Fruit fly (Drosophila melanogaster): ENCODE results near the gene tHMG1.

Gene tHMG1

dm6 chr3R:22515384-22515783, 23.8 kb downstream of the tHMG1 start:
- TF ChIP-seq CG3919 (GFP tag; optimal IDR thresholded peaks at IDR 0.05) (peak; percentile 1), fd59A (GFP tag; optimal IDR thresholded peaks at IDR 0.05) (no peak), CG8319 (GFP tag; optimal IDR thresholded peaks at IDR 0.05) (no peak), CG1621 (tag; optimal IDR thresholded peaks at IDR 0.05) (no peak), Ets96B (tag; optimal IDR thresholded peaks at IDR 0.05) (no peak), fkh (GFP tag; optimal IDR thresholded peaks at IDR 0.05) (no peak), Met (GFP tag; optimal IDR thresholded peaks at IDR 0.05) (no peak), Sox14 (GFP tag; optimal IDR thresholded peaks at IDR 0.05) (no peak), lz (GFP tag; optimal IDR thresholded peaks at IDR 0.05) (no peak), eg (GFP tag; IDR thresholded peaks at IDR 0.05) (no peak), CG10631 (GFP tag; optimal IDR thresholded peaks at IDR 0.05) (no peak), svp (GFP tag) (peak; percentile 48), dac (GFP tag; optimal IDR thresholded peaks at IDR 0.05) (no peak), CG9139 (GFP tag; optimal IDR thresholded peaks at IDR 0.05) (no peak), CG7368 (GFP tag; optimal IDR thresholded peaks at IDR 0.05) (no peak), Hr39 (GFP tag; optimal IDR thresholded peaks at IDR 0.05) (no peak), CG32006 (GFP tag; optimal IDR thresholded peaks at IDR 0.05) (peak; percentile 17), Hr38 (GFP tag; optimal IDR thresholded peaks at IDR 0.05) (no peak), Blimp-1 (GFP tag; optimal IDR thresholded peaks at IDR 0.05) (no peak), CG6854 (GFP tag; optimal IDR thresholded peaks at IDR 0.05) (no peak), Eip78C (GFP tag) (peak; percentile 60), esn (GFP tag; optimal IDR thresholded peaks at IDR 0.05) (no peak), acj6 (GFP tag; optimal IDR thresholded peaks at IDR 0.05) (no peak), Ets21C (GFP tag; optimal IDR thresholded peaks at IDR 0.05) (no peak), CG6163 (GFP tag; IDR thresholded peaks at IDR 0.05) (peak; percentile 32; the same call in 2 of the 3 replicates), Lpt (GFP tag; optimal IDR thresholded peaks at IDR 0.05) (no peak), CG11902 (GFP tag; optimal IDR thresholded peaks at IDR 0.05) (no peak), achi (GFP tag; optimal IDR thresholded peaks at IDR 0.05) (no peak), topi (GFP tag; optimal IDR thresholded peaks at IDR 0.05) (no peak), ss (GFP tag; optimal IDR thresholded peaks at IDR 0.05) (no peak), CG34406 (GFP tag; optimal IDR thresholded peaks at IDR 0.05) (no peak), Smox (GFP tag; optimal IDR thresholded peaks at IDR 0.05) (no peak), net (GFP tag; optimal IDR thresholded peaks at IDR 0.05) (no peak), CG11294 (GFP tag; IDR thresholded peaks at IDR 0.05) (no peak), CG6792 (GFP tag; optimal IDR thresholded peaks at IDR 0.05) (no peak), cyc (GFP tag; optimal IDR thresholded peaks at IDR 0.05) (no peak), CG4318 (GFP tag; optimal IDR thresholded peaks at IDR 0.05) (no peak), fd85E (GFP tag; optimal IDR thresholded peaks at IDR 0.05) (no peak), salr (GFP tag; optimal IDR thresholded peaks at IDR 0.05) (no peak), CG3032 (tag; optimal IDR thresholded peaks at IDR 0.05) (no peak), Hr4 (GFP tag; optimal IDR thresholded peaks at IDR 0.05) (no peak), Gug (GFP tag; IDR thresholded peaks at IDR 0.05) (no peak)

dm6 chr3R:22518285-22518684, 26.7 kb downstream of the tHMG1 start:
- TF ChIP-seq CG6854 (GFP tag; optimal IDR thresholded peaks at IDR 0.05) (peak; percentile 15), CG11902 (GFP tag; optimal IDR thresholded peaks at IDR 0.05) (no peak), fkh (GFP tag; optimal IDR thresholded peaks at IDR 0.05) (peak; percentile 95), Sox102F (GFP tag; optimal IDR thresholded peaks at IDR 0.05) (peak; percentile 15), ss (GFP tag; optimal IDR thresholded peaks at IDR 0.05) (no peak), pdm3 (GFP tag; optimal IDR thresholded peaks at IDR 0.05) (no peak), CG34406 (GFP tag; optimal IDR thresholded peaks at IDR 0.05) (no peak), Hr38 (GFP tag; optimal IDR thresholded peaks at IDR 0.05) (no peak), CG11294 (GFP tag; IDR thresholded peaks at IDR 0.05) (no peak), CG1621 (tag; optimal IDR thresholded peaks at IDR 0.05) (no peak), vri (GFP tag; optimal IDR thresholded peaks at IDR 0.05) (peak; percentile 58)
